Worm (Caenorhabditis elegans): Measurements from ENCODE around the gene nhr-268.
"Not testable (repeated sequence)": the region's sequence is repeated elsewhere in the genome, so short reads cannot be mapped to it uniquely, and the experiment has no call there.

The nhr-268 gene

DNA sequence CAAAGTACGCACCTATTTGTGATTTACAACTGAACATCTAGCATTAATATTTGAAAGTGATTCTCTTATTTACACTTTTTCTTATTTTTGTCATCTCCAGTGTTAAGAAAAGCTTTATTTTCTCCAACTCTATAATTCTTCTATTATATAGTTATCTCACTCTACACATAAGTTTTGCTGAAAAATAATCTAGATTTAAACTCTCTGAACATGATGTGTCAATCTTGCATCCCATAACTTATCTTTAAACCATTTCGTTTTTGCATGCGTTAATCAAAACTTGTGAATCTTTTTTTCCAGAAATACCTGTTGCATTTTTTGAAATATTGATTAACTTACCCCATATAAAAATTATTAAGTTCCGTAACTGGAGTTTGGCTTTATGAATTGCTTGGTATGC lies at the start of gene nhr-268:
Gene nhr-268 (plus strand): TSS at position 301 of the 400 bp plus-strand sequence.
- TF ChIP-seq mep-1 (tag; optimal IDR thresholded peaks at IDR 0.05) (no peak), nhr-28 (tag; optimal IDR thresholded peaks at IDR 0.05) (no peak), bed-3 (GFP tag; optimal IDR thresholded peaks at IDR 0.05) (no peak), ces-1 (GFP tag; optimal IDR thresholded peaks at IDR 0.05) (no peak), zip-8 (tag; optimal IDR thresholded peaks at IDR 0.05) (no peak), lsy-2 (tag; optimal IDR thresholded peaks at IDR 0.05) (no peak), sptf-1 (tag; optimal IDR thresholded peaks at IDR 0.05) (no peak), nhr-76 (tag; optimal IDR thresholded peaks at IDR 0.05) (no peak), unc-120 (tag; optimal IDR thresholded peaks at IDR 0.05; ENCODE audit: poor library complexity, severe bottlenecking) (no peak)

DNA sequence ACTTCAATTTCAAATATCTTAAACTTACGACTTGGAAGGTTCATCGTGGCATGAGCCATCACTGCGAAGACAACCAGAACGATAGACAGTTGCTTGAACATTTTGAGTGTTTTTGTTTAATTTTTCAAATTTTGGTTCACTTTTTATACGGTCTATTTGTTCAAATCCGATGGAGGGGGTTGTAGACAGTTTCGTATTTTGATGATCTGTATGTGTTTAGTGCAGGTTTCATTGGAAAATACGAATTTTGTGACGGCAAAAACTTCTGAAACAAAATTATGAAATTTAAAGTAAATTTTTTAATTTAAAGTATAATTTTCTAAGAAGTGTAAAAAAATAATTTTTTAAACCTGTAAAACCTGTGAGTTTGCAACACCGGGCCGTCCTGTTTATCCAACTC lies 46.9 kb upstream of the nhr-268 start, which contains the start of gene C55A1.4:
Gene C55A1.4 (minus strand): TSS at position 101 of the 400 bp plus-strand sequence.
- TF ChIP-seq lin-13, nhr-2, mls-2 (tag; optimal IDR thresholded peaks at IDR 0.05): not testable (repeated sequence)

DNA sequence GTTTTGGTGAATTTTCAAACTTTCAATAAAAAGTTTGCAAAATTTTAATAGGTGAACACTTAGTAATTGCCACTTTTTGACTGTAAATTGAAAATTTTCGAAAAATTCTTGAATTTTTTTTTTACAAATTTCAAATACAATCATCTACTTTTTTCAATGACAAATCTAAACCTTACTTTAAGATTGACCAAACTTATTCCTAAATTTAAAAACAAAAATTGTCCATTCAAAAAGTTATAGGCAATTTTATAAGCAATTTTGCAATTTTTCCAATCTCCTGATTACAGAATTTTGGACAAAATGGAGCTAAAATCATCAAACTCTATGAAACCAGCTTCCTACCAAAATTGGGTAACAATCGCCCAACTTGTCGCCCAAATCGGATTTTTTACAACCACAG lies 45.5 kb upstream of the nhr-268 start, which contains the start of gene str-23:
Gene str-23 (plus strand): TSS at position 301 of the 400 bp plus-strand sequence.
- TF ChIP-seq elt-1 (tag; optimal IDR thresholded peaks at IDR 0.05; ENCODE audit: borderline replicate concordance, insufficient read depth) (no peak), pha-4 (tag; optimal IDR thresholded peaks at IDR 0.05) (no peak), snpc-4 (tag; optimal IDR thresholded peaks at IDR 0.05) (no peak), mls-2 (tag; optimal IDR thresholded peaks at IDR 0.05) (no peak), mab-5 (tag; optimal IDR thresholded peaks at IDR 0.05) (no peak), nhr-28 (tag; optimal IDR thresholded peaks at IDR 0.05) (no peak), ham-2 (GFP tag; optimal IDR thresholded peaks at IDR 0.05) (no peak)

DNA sequence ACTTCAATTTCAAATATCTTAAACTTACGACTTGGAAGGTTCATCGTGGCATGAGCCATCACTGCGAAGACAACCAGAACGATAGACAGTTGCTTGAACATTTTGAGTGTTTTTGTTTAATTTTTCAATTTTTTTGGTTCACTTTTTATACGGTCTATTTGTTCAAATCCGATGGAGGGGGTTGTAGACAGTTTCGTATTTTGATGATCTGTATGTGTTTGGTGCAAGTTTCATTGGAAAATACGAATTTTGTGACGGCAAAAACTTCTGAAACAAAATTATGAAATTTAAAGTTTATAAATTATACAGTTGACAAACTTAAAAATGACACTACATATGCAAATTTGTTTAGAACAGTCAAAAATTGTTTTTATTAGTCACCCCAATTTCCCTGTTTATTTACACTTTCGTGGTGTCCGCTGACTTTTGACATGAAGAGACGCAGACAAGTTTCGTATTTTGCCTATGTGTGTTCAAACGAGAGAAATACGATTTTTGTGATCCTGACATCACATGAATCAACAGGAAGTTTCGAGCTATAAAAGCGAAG lies 42.4 kb upstream of the nhr-268 start, which contains the start of the genes C55A1.7 and C55A1.6:
Gene C55A1.7 (minus strand): TSS at position 101 of the 550 bp plus-strand sequence.
Gene C55A1.6 (plus strand): TSS at position 500 of the 550 bp plus-strand sequence.
- peak; percentile 10 for TF ChIP-seq pha-4 (tag; optimal IDR thresholded peaks at IDR 0.05)

DNA sequence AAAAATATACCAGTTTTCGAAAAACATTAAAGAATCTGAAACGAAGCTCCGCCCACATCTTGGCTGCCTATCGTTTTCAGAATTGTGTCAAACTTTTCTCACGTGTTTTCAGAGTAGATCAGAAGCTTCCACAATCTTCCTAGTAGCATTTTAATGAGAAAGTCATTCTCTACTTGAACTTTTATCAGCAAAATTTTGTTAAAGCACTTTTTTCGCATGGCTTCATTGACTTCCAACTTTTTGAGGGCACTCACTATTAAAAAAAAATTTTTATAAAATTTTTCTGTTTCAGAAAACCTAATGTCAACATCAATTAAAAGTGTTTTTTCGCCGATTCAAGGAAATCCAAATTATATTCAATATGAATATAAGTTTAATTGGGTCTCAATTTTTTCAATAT lies 39.9 kb upstream of the nhr-268 start, which contains the start of gene sru-42:
Gene sru-42 (plus strand): TSS at position 301 of the 400 bp plus-strand sequence.
- TF ChIP-seq pha-4 (tag; optimal IDR thresholded peaks at IDR 0.05) (no peak), nhr-2 (tag; optimal IDR thresholded peaks at IDR 0.05) (no peak), ztf-11 (tag; optimal IDR thresholded peaks at IDR 0.05) (no peak), sem-2 (GFP tag; optimal IDR thresholded peaks at IDR 0.05) (no peak), drap-1 (GFP tag; optimal IDR thresholded peaks at IDR 0.05) (no peak)

DNA sequence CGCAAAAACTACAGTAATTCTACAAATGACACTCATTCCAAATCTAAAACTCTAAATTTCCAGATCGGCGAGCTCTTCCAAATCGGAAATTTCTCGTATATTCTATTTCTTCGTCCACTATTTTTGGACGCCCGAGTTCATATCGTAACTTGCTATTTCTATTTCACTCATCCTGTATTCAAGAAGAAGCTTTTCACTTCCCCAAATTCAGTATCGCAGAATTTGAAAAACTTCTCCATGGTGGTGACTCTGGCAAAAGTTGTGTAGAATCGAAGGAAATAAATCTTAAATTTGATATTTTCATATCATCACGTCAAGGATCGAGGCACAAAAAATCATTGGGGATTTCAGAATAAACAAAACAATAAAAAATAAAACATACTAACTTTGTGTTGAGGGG lies 37.9 kb upstream of the nhr-268 start:
- no peak for TF ChIP-seq cnd-1 (tag; optimal IDR thresholded peaks at IDR 0.05)
- no peak for TF ChIP-seq ceh-39 (tag; optimal IDR thresholded peaks at IDR 0.05)
- no peak for TF ChIP-seq tbx-8 (GFP tag; optimal IDR thresholded peaks at IDR 0.05)
- TF ChIP-seq elt-3 (tag; optimal IDR thresholded peaks at IDR 0.05): no peak
- TF ChIP-seq snpc-4 (tag; optimal IDR thresholded peaks at IDR 0.05): no peak
- TF ChIP-seq nhr-237 (tag; optimal IDR thresholded peaks at IDR 0.05): no peak
- TF ChIP-seq nhr-12 (tag; optimal IDR thresholded peaks at IDR 0.05): no peak

DNA sequence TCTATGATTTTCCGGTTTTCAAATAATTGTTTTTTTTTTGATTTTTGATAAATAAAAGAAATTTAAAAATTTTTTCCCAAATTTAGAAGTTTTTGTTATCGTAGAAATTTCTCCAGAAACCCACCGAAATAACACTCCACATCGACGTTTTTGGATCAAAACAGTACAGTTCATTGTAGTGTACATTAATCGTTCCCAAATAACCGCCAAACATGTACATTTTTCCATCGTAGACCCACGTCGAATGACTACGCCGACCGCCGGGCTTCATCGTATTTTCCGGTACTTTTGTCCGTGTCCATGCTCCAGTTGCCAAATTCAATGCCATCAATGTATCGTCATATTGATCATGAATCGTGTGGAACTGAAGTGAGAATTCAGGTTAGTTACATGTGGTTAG lies 35.9 kb upstream of the nhr-268 start, which contains the start of gene F53E4.2:
Gene F53E4.2 (plus strand): TSS at position 301 of the 400 bp plus-strand sequence.
- TF ChIP-seq unc-62 (GFP tag; optimal IDR thresholded peaks at IDR 0.05) (no peak), lsy-2 (tag; optimal IDR thresholded peaks at IDR 0.05) (no peak), nhr-237 (tag; optimal IDR thresholded peaks at IDR 0.05) (no peak), mab-5 (tag; optimal IDR thresholded peaks at IDR 0.05) (no peak), ceh-43 (GFP tag; optimal IDR thresholded peaks at IDR 0.05) (no peak), unc-120 (tag; optimal IDR thresholded peaks at IDR 0.05; ENCODE audit: poor library complexity, severe bottlenecking) (no peak), nhr-76 (tag; optimal IDR thresholded peaks at IDR 0.05) (no peak), ztf-11 (tag; optimal IDR thresholded peaks at IDR 0.05) (no peak), lin-32 (GFP tag; optimal IDR thresholded peaks at IDR 0.05) (no peak), pha-4 (tag; optimal IDR thresholded peaks at IDR 0.05) (no peak), flh-1 (GFP tag; optimal IDR thresholded peaks at IDR 0.05) (no peak), M03D4.4 (tag; optimal IDR thresholded peaks at IDR 0.05) (no peak), hlh-1 (tag; optimal IDR thresholded peaks at IDR 0.05) (no peak), elt-1 (tag; optimal IDR thresholded peaks at IDR 0.05; ENCODE audit: borderline replicate concordance, insufficient read depth) (no peak)
